Worm (Caenorhabditis elegans) whole organism, L2 larva: ENCODE results near the gene C16C8.11.

Source experiments
- lin-39 ChIP-seq: fragments of 150-350 bp; optimal IDR thresholded peaks from 2 replicates; lab custom pipeline; 2014; ENCODE audit warnings: missing biosample characterization, missing genetic modification reagents, missing genetic modification characterization
- mdl-1 ChIP-seq, 2 experiments: fragments of 150-350 bp in 1 of 2; sonication (generic microtip) in 1 of 2; optimal IDR thresholded peaks; 2 replicates each; lab custom pipeline; 2017; ENCODE audit warnings: missing biosample characterization in 2 of 2, missing genetic modification characterization in 2 of 2
- nhr-11 ChIP-seq: fragments of 150-350 bp; optimal IDR thresholded peaks from 2 replicates; lab custom pipeline; 2014; ENCODE audit warnings: missing biosample characterization, missing genetic modification characterization
- unc-39 ChIP-seq: fragments of 150-350 bp; optimal IDR thresholded peaks from 2 replicates; lab custom pipeline; 2014; ENCODE audit warnings: missing biosample characterization, missing genetic modification characterization
- unc-55 ChIP-seq: fragments of 150-350 bp; sonication (generic microtip); optimal IDR thresholded peaks from 3 replicates; lab custom pipeline; 2014; ENCODE audit warnings: missing biosample characterization, missing genetic modification reagents, missing genetic modification characterization
- ztf-11 ChIP-seq: sonication (generic microtip); optimal IDR thresholded peaks from 2 replicates; lab custom pipeline; 2017; ENCODE audit warnings: missing biosample characterization, missing genetic modification characterization

DNA sequence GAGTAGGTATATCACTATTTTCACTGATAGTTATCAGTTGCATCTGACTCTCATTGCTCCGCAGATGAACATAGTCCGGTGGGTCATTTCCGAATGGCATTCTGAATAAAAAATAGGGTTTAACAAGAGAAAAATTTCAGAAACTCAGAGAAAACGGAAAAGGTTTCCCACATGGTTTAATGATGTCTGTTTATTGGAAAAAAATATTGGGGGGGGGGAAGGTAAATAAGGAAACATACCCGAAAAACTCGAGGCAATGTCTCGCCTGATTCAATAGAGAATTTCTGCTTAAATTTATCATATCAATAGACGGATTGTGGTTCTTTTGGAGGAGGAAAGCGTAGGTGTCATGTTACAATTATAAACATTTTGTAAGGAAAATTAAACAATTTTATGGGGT, 28.1 kb upstream of the C16C8.11 start, which contains the start of gene nep-11:
- TF ChIP-seq unc-39 (tag; lab: Kevin White, UChicago) (no peak), mdl-1 (tag; optimal IDR thresholded peaks at IDR 0.05; lab: Kevin White, UChicago) (no peak), nhr-11 (tag; lab: Kevin White, UChicago) (no peak), ztf-11 (no peak), unc-55 (GFP tag; lab: Kevin White, UChicago) (no peak), lin-39 (no peak)
